Fruit fly (Drosophila melanogaster): ENCODE measurements around the gene CG31176.

DNA sequence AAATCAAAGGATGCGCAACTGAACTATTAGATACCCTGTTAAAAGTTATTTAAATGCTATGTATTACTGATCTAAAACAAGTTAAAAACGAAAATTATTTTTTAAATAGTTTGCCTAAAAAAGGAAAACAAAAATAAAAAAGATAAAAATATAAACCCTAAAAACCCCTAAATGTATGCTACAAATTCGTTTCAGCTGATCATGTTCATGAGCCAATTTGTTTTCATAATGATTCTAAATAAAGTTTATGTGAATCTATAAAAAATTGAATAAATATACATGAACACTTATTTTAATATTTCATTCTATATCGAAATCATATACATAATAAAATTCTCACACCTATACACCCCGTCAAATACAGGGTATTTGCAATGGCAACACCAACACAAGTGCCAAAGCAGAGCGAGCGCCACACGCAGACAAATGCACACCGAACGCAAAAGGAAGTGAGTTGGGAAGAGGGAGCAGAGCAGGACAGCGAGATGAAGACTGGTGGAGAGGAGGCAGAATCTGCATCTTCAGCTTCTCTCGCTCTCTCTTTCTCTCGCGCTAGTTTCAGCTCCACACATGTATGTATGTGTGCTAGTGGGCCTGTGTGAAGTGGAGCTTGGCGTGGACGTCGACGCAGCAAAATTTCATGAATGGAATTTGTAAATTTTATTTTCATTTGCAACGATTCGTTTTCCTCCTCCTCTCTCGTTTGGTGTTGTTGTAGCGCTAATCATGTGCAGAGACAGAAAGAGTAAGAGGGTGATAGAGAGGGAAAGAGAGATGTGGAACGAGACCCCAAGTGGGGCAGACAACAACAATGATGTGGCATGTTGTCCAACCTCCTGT, 68.2 kb downstream of the CG31176 start:
- TF ChIP-seq CG14711 (tag; optimal IDR thresholded peaks at IDR 0.05): no peak
- no peak for TF ChIP-seq Clk (GFP tag; optimal IDR thresholded peaks at IDR 0.05)
- no peak for TF ChIP-seq bab1 (GFP tag; optimal IDR thresholded peaks at IDR 0.05)
- TF ChIP-seq CG11617 (GFP tag; optimal IDR thresholded peaks at IDR 0.05): no peak
- no peak for TF ChIP-seq cic (GFP tag; optimal IDR thresholded peaks at IDR 0.05)

Data from whole organism, adult.